ENCODE assay signal across 1 fruit fly cellular context in genomic region chr3L:9124923-9125260, dm6.
TF ChIP-seq lines count a peak whose summit lies in the region.

No protein-coding gene starts in this region.

TF ChIP-seq in whole organism, embryonic, 481 proteins besides CTCF, POLR2A, EP300 and RAD21 (continued from another document):
- TF ChIP-seq dmrt11E (tag; optimal IDR thresholded peaks at IDR 0.05; lab: Kevin White, UChicago): no peak
- no peak for TF ChIP-seq stc (GFP tag; IDR thresholded peaks at IDR 0.05; lab: Robert Waterston, UW)
- no peak for TF ChIP-seq CG13624 (GFP tag; optimal IDR thresholded peaks at IDR 0.05; lab: Kevin White, UChicago)
- TF ChIP-seq gsb-n (tag; optimal IDR thresholded peaks at IDR 0.05; lab: Kevin White, UChicago): no peak
- TF ChIP-seq CG3726 (GFP tag; IDR thresholded peaks at IDR 0.05; lab: Robert Waterston, UW): no peak
- no peak for TF ChIP-seq tin (GFP tag; optimal IDR thresholded peaks at IDR 0.05; lab: Kevin White, UChicago)
- TF ChIP-seq CG17361 (GFP tag; IDR thresholded peaks at IDR 0.05; lab: Robert Waterston, UW): no peak
- TF ChIP-seq kni (GFP tag; optimal IDR thresholded peaks at IDR 0.05; lab: Kevin White, UChicago): peak; percentile 5
- no peak for TF ChIP-seq CG9817 (tag; optimal IDR thresholded peaks at IDR 0.05; lab: Kevin White, UChicago)
- no peak for TF ChIP-seq pho (GFP tag; optimal IDR thresholded peaks at IDR 0.05; lab: Kevin White, UChicago)
- no peak for TF ChIP-seq fd102C (GFP tag; optimal IDR thresholded peaks at IDR 0.05; lab: Kevin White, UChicago)
- no peak for TF ChIP-seq disco-r (GFP tag; optimal IDR thresholded peaks at IDR 0.05; lab: Kevin White, UChicago)
- TF ChIP-seq CG6791 (GFP tag; IDR thresholded peaks at IDR 0.05; lab: Robert Waterston, UW; ENCODE audit: partially characterized antibody): 0 out of 3 replicates have a peak, but pooled peaks have one; percentile 53
- no peak for TF ChIP-seq CG17385 (GFP tag; optimal IDR thresholded peaks at IDR 0.05; lab: Kevin White, UChicago)
- peak; percentile 10; the same call in 1 of the 2 replicates for TF ChIP-seq amos (GFP tag; IDR thresholded peaks at IDR 0.05; lab: Robert Waterston, UW; ENCODE audit: partially characterized antibody)
- TF ChIP-seq Mrtf (GFP tag; IDR thresholded peaks at IDR 0.05; lab: Robert Waterston, UW): no peak
- TF ChIP-seq chm (GFP tag; IDR thresholded peaks at IDR 0.05; lab: Robert Waterston, UW): 0 out of 2 replicates have a peak, but pooled peaks have one; percentile 31
- no peak for TF ChIP-seq PHDP (tag; optimal IDR thresholded peaks at IDR 0.05; lab: Kevin White, UChicago)
- TF ChIP-seq CG8359 (GFP tag; optimal IDR thresholded peaks at IDR 0.05; lab: Kevin White, UChicago; ENCODE audit: borderline replicate concordance): peak; percentile 70
- TF ChIP-seq CG10431 (GFP tag; optimal IDR thresholded peaks at IDR 0.05; lab: Kevin White, UChicago): peak; percentile 5
- no peak for TF ChIP-seq da (GFP tag; optimal IDR thresholded peaks at IDR 0.05; lab: Kevin White, UChicago)
- peak in 1 of 2 experiments; percentile 74 for TF ChIP-seq Pdp1 (GFP tag; optimal IDR thresholded peaks at IDR 0.05; lab: Kevin White, UChicago)
- TF ChIP-seq Dek (tag; optimal IDR thresholded peaks at IDR 0.05; lab: Kevin White, UChicago): no peak
- peak; percentile 86 for TF ChIP-seq Jarid2 (GFP tag; optimal IDR thresholded peaks at IDR 0.05; lab: Kevin White, UChicago)
- TF ChIP-seq ara (GFP tag; IDR thresholded peaks at IDR 0.05; lab: Robert Waterston, UW): no peak
- no peak for TF ChIP-seq CG17612 (GFP tag; IDR thresholded peaks at IDR 0.05; lab: Robert Waterston, UW)
- no peak for TF ChIP-seq HmgZ (tag; optimal IDR thresholded peaks at IDR 0.05; lab: Kevin White, UChicago)
- TF ChIP-seq Ada2b (GFP tag; IDR thresholded peaks at IDR 0.05; lab: Robert Waterston, UW): no peak
- no peak for TF ChIP-seq dysf (GFP tag; IDR thresholded peaks at IDR 0.05; lab: Robert Waterston, UW)
- no peak for TF ChIP-seq CG12391 (tag; optimal IDR thresholded peaks at IDR 0.05; lab: Kevin White, UChicago)
- TF ChIP-seq en (GFP tag; optimal IDR thresholded peaks at IDR 0.05; lab: Kevin White, UChicago): no peak
- TF ChIP-seq Ssrp (tag; optimal IDR thresholded peaks at IDR 0.05; lab: Kevin White, UChicago): no peak
- TF ChIP-seq Dbx (GFP tag; IDR thresholded peaks at IDR 0.05; lab: Robert Waterston, UW): no peak
- TF ChIP-seq CG4707 (GFP tag; optimal IDR thresholded peaks at IDR 0.05; lab: Kevin White, UChicago): no peak
- no peak for TF ChIP-seq sr (GFP tag; IDR thresholded peaks at IDR 0.05; lab: Robert Waterston, UW)
- TF ChIP-seq CG11560 (tag; IDR thresholded peaks at IDR 0.05; lab: Robert Waterston, UW): no peak
- TF ChIP-seq CG12219 (GFP tag; optimal IDR thresholded peaks at IDR 0.05; lab: Kevin White, UChicago): no peak
- TF ChIP-seq Med (GFP tag; lab: Kevin White, UChicago): peak; percentile 64
- no peak for TF ChIP-seq Usf (GFP tag; optimal IDR thresholded peaks at IDR 0.05; lab: Kevin White, UChicago)
- TF ChIP-seq CG4328 (GFP tag; optimal IDR thresholded peaks at IDR 0.05; lab: Kevin White, UChicago): no peak
- TF ChIP-seq E2f2 (GFP tag; IDR thresholded peaks at IDR 0.05; lab: Robert Waterston, UW): 0 out of 2 replicates have a peak, but pooled peaks have one; percentile 3
- no peak for TF ChIP-seq wdn (GFP tag; IDR thresholded peaks at IDR 0.05; lab: Robert Waterston, UW)
- no peak for TF ChIP-seq CG18599 (GFP tag; optimal IDR thresholded peaks at IDR 0.05; lab: Kevin White, UChicago)
- TF ChIP-seq sob (GFP tag; IDR thresholded peaks at IDR 0.05; lab: Robert Waterston, UW): no peak
- no peak for TF ChIP-seq fru (optimal IDR thresholded peaks at IDR 0.05; lab: Kevin White, UChicago)
- TF ChIP-seq row (GFP tag; IDR thresholded peaks at IDR 0.05; lab: Robert Waterston, UW): no peak
- no peak for TF ChIP-seq Abd-B (GFP tag; optimal IDR thresholded peaks at IDR 0.05; lab: Kevin White, UChicago)
- TF ChIP-seq CG15514 (GFP tag; optimal IDR thresholded peaks at IDR 0.05; lab: Kevin White, UChicago): peak; percentile 8
- TF ChIP-seq CG6683 (GFP tag; optimal IDR thresholded peaks at IDR 0.05; lab: Kevin White, UChicago): no peak
- no peak for TF ChIP-seq H15 (GFP tag; IDR thresholded peaks at IDR 0.05; lab: Robert Waterston, UW)
- no peak for TF ChIP-seq so (GFP tag; IDR thresholded peaks at IDR 0.05; lab: Robert Waterston, UW)
- no peak for TF ChIP-seq CG30020 (tag; optimal IDR thresholded peaks at IDR 0.05; lab: Kevin White, UChicago)
- no peak for TF ChIP-seq maf-S (GFP tag; optimal IDR thresholded peaks at IDR 0.05; lab: Kevin White, UChicago)
- no peak for TF ChIP-seq CG8089 (GFP tag; optimal IDR thresholded peaks at IDR 0.05; lab: Kevin White, UChicago)
- no peak for TF ChIP-seq CG7556 (GFP tag; optimal IDR thresholded peaks at IDR 0.05; lab: Kevin White, UChicago)
- TF ChIP-seq NfI (GFP tag; optimal IDR thresholded peaks at IDR 0.05; lab: Kevin White, UChicago): no peak
- TF ChIP-seq CG6689 (GFP tag; IDR thresholded peaks at IDR 0.05; lab: Robert Waterston, UW): 0 out of 2 replicates have a peak, but pooled peaks have one; percentile 8
- TF ChIP-seq ttk (GFP tag; IDR thresholded peaks at IDR 0.05; lab: Robert Waterston, UW): no peak
- TF ChIP-seq Camta (GFP tag; optimal IDR thresholded peaks at IDR 0.05; lab: Kevin White, UChicago): no peak
- no peak for TF ChIP-seq z (GFP tag; IDR thresholded peaks at IDR 0.05; lab: Robert Waterston, UW)
- peak; percentile 36; the same call in 1 of the 2 replicates for TF ChIP-seq Bgb (GFP tag; IDR thresholded peaks at IDR 0.05; lab: Robert Waterston, UW; ENCODE audit: partially characterized antibody)
